Worm (Caenorhabditis elegans) whole organism, L4 larva: ENCODE measurements around the gene fbxa-155.

ENCODE experiments used
- Y5F2A.4 ChIP-seq: fragments of 200-800 bp; sonication (Bioruptor generic); optimal IDR thresholded peaks from 2 replicates; lab custom pipeline; 2018; ENCODE audit warnings: mild to moderate bottlenecking, missing genetic modification characterization, missing compliant biosample characterization
- ZK546.5 ChIP-seq, 2 experiments: sonication (generic microtip); optimal IDR thresholded peaks; 2 replicates each; lab custom pipeline; 2017; ENCODE audit warnings: missing biosample characterization in 2 of 2, missing genetic modification characterization in 2 of 2
- aly-2 ChIP-seq: sonication (generic microtip); optimal IDR thresholded peaks from 2 replicates; lab custom pipeline; 2018; ENCODE audit warnings: missing biosample characterization, missing genetic modification characterization
- ama-1 ChIP-seq: fragments of 150-350 bp; optimal IDR thresholded peaks from 2 replicates; lab custom pipeline; 2014; ENCODE audit warnings: inconsistent platforms, mixed read lengths
- lin-15B ChIP-seq: fragments of 150-350 bp; sonication (generic microtip); optimal IDR thresholded peaks from 3 replicates; lab custom pipeline; 2014; ENCODE audit warnings: missing biosample characterization, missing genetic modification characterization
- lin-29 ChIP-seq: fragments of 200-800 bp; sonication (Bioruptor generic); IDR thresholded peaks from 2 replicates; pipeline ENCODE4 v1.3.6; 2022; ENCODE audit warnings: missing genetic modification reagents, missing genetic modification characterization, missing compliant biosample characterization
- nhr-11 ChIP-seq: fragments of 150-350 bp; optimal IDR thresholded peaks from 2 replicates; lab custom pipeline; 2014; ENCODE audit warnings: missing biosample characterization, missing genetic modification characterization
- pqm-1 ChIP-seq: sonication (generic microtip); optimal IDR thresholded peaks from 2 replicates; lab custom pipeline; 2017; ENCODE audit warnings: missing biosample characterization, missing genetic modification characterization
- rbr-2 ChIP-seq: sonication (generic microtip); optimal IDR thresholded peaks from 2 replicates; lab custom pipeline; 2016; ENCODE audit warnings: missing genotype, missing genetic modification characterization, missing compliant biosample characterization
- set-16 ChIP-seq: fragments of 200-800 bp; sonication (Bioruptor generic); IDR thresholded peaks from 2 replicates; pipeline ENCODE4 v1.3.6; 2022; ENCODE audit warnings: missing genetic modification reagents, missing genetic modification characterization, missing compliant biosample characterization
- unc-130 ChIP-seq: sonication (generic microtip); optimal IDR thresholded peaks from 2 replicates; lab custom pipeline; 2016; ENCODE audit warnings: missing genetic modification reagents, missing genetic modification characterization, missing compliant biosample characterization
- zfp-2 ChIP-seq: sonication (generic microtip); optimal IDR thresholded peaks from 2 replicates; lab custom pipeline; 2016; ENCODE audit warnings: mild to moderate bottlenecking, missing genetic modification characterization, missing compliant biosample characterization

ce11 chrIII:9965444-9965843 lies 44.6 kb downstream of the fbxa-155 start:
- TF ChIP-seq unc-130 (GFP tag; lab: Kevin White, UChicago) (no peak), Y5F2A.4 (GFP tag; lab: Kevin White, UChicago) (no peak), rbr-2 (no peak), pqm-1 (no peak), ZK546.5 (tag; optimal IDR thresholded peaks at IDR 0.05; lab: Kevin White, UChicago) (no peak), set-16 (GFP tag; lab: Robert Waterston, UW) (no peak), lin-15B (no peak), aly-2 (no peak), lin-29 (GFP tag; lab: Robert Waterston, UW) (no peak), nhr-11 (tag; lab: Kevin White, UChicago) (no peak), zfp-2 (no peak), ama-1 (no peak)
